Fruit fly (Drosophila melanogaster) whole organism, pupa: ENCODE data around the gene CG11791.

Experiments
- CG17806 ChIP-seq: fragments of 200-800 bp; sonication (Bioruptor generic); optimal IDR thresholded peaks from 2 replicates; lab custom pipeline; 2018; ENCODE audit warnings: missing biosample characterization, mild to moderate bottlenecking, missing genetic modification characterization, moderate library complexity
- CG32121 ChIP-seq: fragments of 200-800 bp; sonication (Bioruptor generic); IDR thresholded peaks from 2 replicates; pipeline ENCODE4 v1.3.6; 2022; ENCODE audit warnings: missing biosample characterization, missing genetic modification characterization
- CG34367 ChIP-seq: fragments of 200-800 bp; sonication (Bioruptor generic); optimal IDR thresholded peaks from 2 replicates; lab custom pipeline; 2018; ENCODE audit warnings: missing biosample characterization, mild to moderate bottlenecking, missing genetic modification characterization
- CG4496 ChIP-seq: fragments of 200-800 bp; sonication (Bioruptor generic); IDR thresholded peaks from 3 replicates; pipeline ENCODE4 v1.3.6; 2022; ENCODE audit warnings: missing biosample characterization, missing genetic modification characterization
- CG8301 ChIP-seq: fragments of 200-800 bp; sonication (Bioruptor generic); optimal IDR thresholded peaks from 2 replicates; lab custom pipeline; 2018; ENCODE audit warnings: missing biosample characterization, mild to moderate bottlenecking, missing genetic modification characterization
- D1 ChIP-seq: fragments of 200-800 bp; sonication (Bioruptor generic); optimal IDR thresholded peaks from 2 replicates; lab custom pipeline; 2018; ENCODE audit warnings: missing biosample characterization, mild to moderate bottlenecking, missing genetic modification characterization, moderate library complexity
- EcR ChIP-seq: fragments of 200-800 bp; sonication (Bioruptor generic); optimal IDR thresholded peaks from 3 replicates; lab custom pipeline; 2019; ENCODE audit warnings: missing biosample characterization, missing genetic modification characterization, mild to moderate bottlenecking, moderate library complexity, missing genetic modification reagents
- Pif1B ChIP-seq: fragments of 200-800 bp; sonication (Bioruptor generic); optimal IDR thresholded peaks from 3 replicates; lab custom pipeline; 2016; ENCODE audit warnings: missing biosample characterization, missing genetic modification characterization
- Snoo ChIP-seq: fragments of 200-800 bp; sonication (Bioruptor generic); optimal IDR thresholded peaks from 3 replicates; lab custom pipeline; 2017; ENCODE audit warnings: missing biosample characterization, mild to moderate bottlenecking, missing genetic modification characterization, inconsistent platforms
- fd96Ca ChIP-seq: fragments of 200-800 bp; sonication (Bioruptor generic); IDR thresholded peaks from 3 replicates; pipeline ENCODE4 v1.3.6; 2022; ENCODE audit warnings: missing biosample characterization, missing genetic modification characterization
- rn ChIP-seq: fragments of 200-800 bp; sonication (Bioruptor generic); IDR thresholded peaks from 2 replicates; pipeline ENCODE4 v1.3.6; 2022; ENCODE audit warnings: missing biosample characterization, missing genetic modification characterization

dm6 chr3R:25046023-25046422 is 3.4 kb upstream of the CG11791 start, which contains the start of gene CG11786:
- TF ChIP-seq CG34367 (no peak), CG32121 (no peak), CG4496 (no peak), Snoo (no peak), CG17806 (tag; lab: Kevin White, UChicago) (no peak), D1 (tag; lab: Kevin White, UChicago) (no peak), Pif1B (GFP tag; lab: Kevin White, UChicago) (no peak), CG8301 (tag; lab: Kevin White, UChicago) (no peak), fd96Ca (no peak), rn (GFP tag; lab: Robert Waterston, UW) (no peak), EcR (GFP tag; lab: Kevin White, UChicago) (no peak)
